Worm (Caenorhabditis elegans) whole organism, young adult: ENCODE results near the gene prk-2.
A peak's percentile ranks its signal among the peaks of the same experiment; 100 is the strongest.

ENCODE experiments used
- B0019.2 ChIP-seq: fragments of 200-800 bp; sonication (Bioruptor generic); conservative IDR thresholded peaks from 2 replicates; pipeline ENCODE4 v1.3.6; 2022; ENCODE audit warnings: missing genetic modification reagents, missing genetic modification characterization, missing compliant biosample characterization
- D2030.7 ChIP-seq: fragments of 200-800 bp; sonication (Bioruptor generic); IDR thresholded peaks from 2 replicates; pipeline ENCODE4 v1.3.6; 2022; ENCODE audit warnings: missing genetic modification reagents, missing genetic modification characterization, missing compliant biosample characterization
- F23B12.7 ChIP-seq: sonication (generic microtip); optimal IDR thresholded peaks from 2 replicates; lab custom pipeline; 2017; ENCODE audit warnings: missing genetic modification characterization, mild to moderate bottlenecking, missing compliant biosample characterization, antibody characterized with exemption, moderate library complexity; ENCODE audit not compliant: insufficient read depth
- F49E8.2 ChIP-seq: sonication (generic microtip); optimal IDR thresholded peaks from 3 replicates; lab custom pipeline; 2017; ENCODE audit warnings: missing genetic modification characterization, mild to moderate bottlenecking, missing compliant biosample characterization, antibody characterized with exemption, moderate library complexity; ENCODE audit not compliant: insufficient read depth
- F52B5.7 ChIP-seq: sonication (generic microtip); optimal IDR thresholded peaks from 2 replicates; lab custom pipeline; 2016; ENCODE audit warnings: mild to moderate bottlenecking, missing genetic modification characterization, missing compliant biosample characterization
- T26A5.8 ChIP-seq: sonication (generic microtip); optimal IDR thresholded peaks from 2 replicates; lab custom pipeline; 2016; ENCODE audit warnings: missing genetic modification characterization, missing compliant biosample characterization
- Y53G8AR.9 ChIP-seq: fragments of 200-800 bp; sonication (Bioruptor generic); conservative IDR thresholded peaks from 2 replicates; pipeline ENCODE4 v1.3.6; 2022; ENCODE audit warnings: missing genetic modification reagents, missing genetic modification characterization, missing compliant biosample characterization
- Y95B8A.8 ChIP-seq: fragments of 200-800 bp; sonication (Bioruptor generic); IDR thresholded peaks from 2 replicates; pipeline ENCODE4 v1.3.6; 2022; ENCODE audit warnings: missing genetic modification reagents, missing genetic modification characterization, missing compliant biosample characterization
- atf-7 ChIP-seq: sonication (generic microtip); optimal IDR thresholded peaks from 2 replicates; lab custom pipeline; 2017; ENCODE audit warnings: mild to moderate bottlenecking, missing genetic modification characterization, missing compliant biosample characterization
- athp-1 ChIP-seq: sonication (generic microtip); optimal IDR thresholded peaks from 2 replicates; lab custom pipeline; 2017; ENCODE audit warnings: mild to moderate bottlenecking, missing genetic modification characterization, missing compliant biosample characterization
- attf-5 ChIP-seq: fragments of 200-800 bp; sonication (Bioruptor generic); optimal IDR thresholded peaks from 2 replicates; lab custom pipeline; 2018; ENCODE audit warnings: mild to moderate bottlenecking, missing genetic modification characterization, missing compliant biosample characterization
- bed-2 ChIP-seq: fragments of 200-800 bp; sonication (Bioruptor generic); IDR thresholded peaks from 2 replicates; pipeline ENCODE4 v1.3.6; 2022; ENCODE audit warnings: missing genetic modification reagents, missing genetic modification characterization, missing compliant biosample characterization
- ceh-58 ChIP-seq: fragments of 200-800 bp; sonication (Bioruptor generic); IDR thresholded peaks from 2 replicates; pipeline ENCODE4 v1.3.6; 2022; ENCODE audit warnings: missing genetic modification characterization, missing compliant biosample characterization
- ceh-91 ChIP-seq: fragments of 200-800 bp; sonication (Bioruptor generic); IDR thresholded peaks from 2 replicates; pipeline ENCODE4 v1.3.6; 2022; ENCODE audit warnings: missing genetic modification reagents, missing genetic modification characterization, missing compliant biosample characterization
- dpl-1 ChIP-seq: fragments of 150-350 bp; optimal IDR thresholded peaks from 2 replicates; lab custom pipeline; 2014; ENCODE audit warnings: missing biosample characterization, missing genetic modification reagents, missing genetic modification characterization
- efl-1 ChIP-seq: fragments of 150-350 bp; optimal IDR thresholded peaks from 2 replicates; lab custom pipeline; 2014; ENCODE audit warnings: missing biosample characterization, missing genetic modification reagents, missing genetic modification characterization
- egrh-3 ChIP-seq: fragments of 200-800 bp; sonication (Bioruptor generic); IDR thresholded peaks from 2 replicates; pipeline ENCODE4 v1.3.6; 2022; ENCODE audit warnings: missing genetic modification reagents, missing genetic modification characterization, missing compliant biosample characterization
- hmg-1.2 ChIP-seq: fragments of 200-800 bp; sonication (Bioruptor generic); IDR thresholded peaks from 2 replicates; pipeline ENCODE4 v1.3.6; 2022; ENCODE audit warnings: missing genetic modification reagents, missing genetic modification characterization, missing compliant biosample characterization
- let-526 ChIP-seq: fragments of 200-800 bp; sonication (Bioruptor generic); IDR thresholded peaks from 2 replicates; pipeline ENCODE4 v1.3.6; 2022; ENCODE audit warnings: missing genetic modification reagents, missing genetic modification characterization, missing compliant biosample characterization
- let-607 ChIP-seq, 2 experiments: fragments of 200-800 bp in 1 of 2; sonication (Bioruptor generic) in 1 of 2; sonication (generic microtip) in 1 of 2; optimal IDR thresholded peaks; 2 replicates each; lab custom pipeline; 2016 to 2018; ENCODE audit warnings: mild to moderate bottlenecking in 2 of 2, missing compliant biosample characterization in 2 of 2, missing genetic modification characterization in 2 of 2, moderate library complexity in 2 of 2, missing genotype in 1 of 2
- lin-54 ChIP-seq: fragments of 200-800 bp; sonication (Bioruptor generic); optimal IDR thresholded peaks from 2 replicates; lab custom pipeline; 2018; ENCODE audit warnings: mild to moderate bottlenecking, missing genetic modification characterization, missing compliant biosample characterization
- lsl-1 ChIP-seq: fragments of 200-800 bp; sonication (Bioruptor generic); optimal IDR thresholded peaks from 2 replicates; lab custom pipeline; 2018; ENCODE audit warnings: mild to moderate bottlenecking, missing genetic modification characterization, moderate library complexity, missing compliant biosample characterization
- madf-3 ChIP-seq: fragments of 200-800 bp; sonication (Bioruptor generic); IDR thresholded peaks from 2 replicates; pipeline ENCODE4 v1.3.6; 2022; ENCODE audit warnings: missing genetic modification reagents, missing genetic modification characterization, missing compliant biosample characterization
- madf-6 ChIP-seq: fragments of 200-800 bp; sonication (Bioruptor generic); IDR thresholded peaks from 2 replicates; pipeline ENCODE4 v1.3.6; 2022; ENCODE audit warnings: missing genetic modification reagents, missing genetic modification characterization, missing compliant biosample characterization
- madf-8 ChIP-seq: fragments of 200-800 bp; sonication (Bioruptor generic); conservative IDR thresholded peaks from 2 replicates; pipeline ENCODE4 v1.3.6; 2022; ENCODE audit warnings: missing genetic modification reagents, missing genetic modification characterization, missing compliant biosample characterization
- mxl-1 ChIP-seq: sonication (generic microtip); optimal IDR thresholded peaks from 2 replicates; lab custom pipeline; 2016; ENCODE audit warnings: missing genetic modification characterization, missing compliant biosample characterization
- nfyb-1 ChIP-seq: fragments of 200-800 bp; sonication (Bioruptor generic); IDR thresholded peaks from 2 replicates; pipeline ENCODE4 v1.3.6; 2022; ENCODE audit warnings: missing genetic modification reagents, missing genetic modification characterization, missing compliant biosample characterization
- nhr-80 ChIP-seq: sonication (generic microtip); optimal IDR thresholded peaks from 2 replicates; lab custom pipeline; 2016; ENCODE audit warnings: missing genetic modification characterization, missing compliant biosample characterization
- repo-1 ChIP-seq: sonication (generic microtip); optimal IDR thresholded peaks from 2 replicates; lab custom pipeline; 2017; ENCODE audit warnings: mild to moderate bottlenecking, missing genetic modification characterization, missing compliant biosample characterization
- snpc-1.1 ChIP-seq: sonication (generic microtip); optimal IDR thresholded peaks from 2 replicates; lab custom pipeline; 2017; ENCODE audit warnings: missing genetic modification characterization, mild to moderate bottlenecking, missing compliant biosample characterization, antibody characterized with exemption, moderate library complexity, missing genotype, missing genetic modification reagents; ENCODE audit not compliant: insufficient read depth
- snpc-1.3 ChIP-seq: sonication (generic microtip); optimal IDR thresholded peaks from 2 replicates; lab custom pipeline; 2017; ENCODE audit warnings: missing genetic modification characterization, mild to moderate bottlenecking, missing compliant biosample characterization, antibody characterized with exemption, moderate library complexity, missing genotype, missing genetic modification reagents; ENCODE audit not compliant: insufficient read depth
- somi-1 ChIP-seq: fragments of 200-800 bp; sonication (Bioruptor generic); optimal IDR thresholded peaks from 2 replicates; lab custom pipeline; 2018; ENCODE audit warnings: mild to moderate bottlenecking, missing genetic modification characterization, missing compliant biosample characterization
- sptf-2 ChIP-seq: fragments of 200-800 bp; sonication (Bioruptor generic); optimal IDR thresholded peaks from 2 replicates; lab custom pipeline; 2018; ENCODE audit warnings: mild to moderate bottlenecking, missing genetic modification characterization, missing compliant biosample characterization
- tbp1 ChIP-seq: fragments of 200-800 bp; sonication (Bioruptor generic); optimal IDR thresholded peaks from 2 replicates; lab custom pipeline; 2018; ENCODE audit warnings: mild to moderate bottlenecking, missing genetic modification characterization, missing compliant biosample characterization
- tbx-9 ChIP-seq: sonication (generic microtip); optimal IDR thresholded peaks from 2 replicates; lab custom pipeline; 2016; ENCODE audit warnings: borderline replicate concordance, missing genetic modification characterization, inconsistent platforms, missing compliant biosample characterization
- unc-62 ChIP-seq: fragments of 150-350 bp; optimal IDR thresholded peaks from 2 replicates; lab custom pipeline; 2014; ENCODE audit warnings: missing biosample characterization, missing genetic modification reagents, missing genetic modification characterization
- ztf-18 ChIP-seq: sonication (generic microtip); optimal IDR thresholded peaks from 2 replicates; lab custom pipeline; 2016; ENCODE audit warnings: missing genotype, mild to moderate bottlenecking, missing genetic modification characterization, missing compliant biosample characterization

The prk-2 gene

DNA sequence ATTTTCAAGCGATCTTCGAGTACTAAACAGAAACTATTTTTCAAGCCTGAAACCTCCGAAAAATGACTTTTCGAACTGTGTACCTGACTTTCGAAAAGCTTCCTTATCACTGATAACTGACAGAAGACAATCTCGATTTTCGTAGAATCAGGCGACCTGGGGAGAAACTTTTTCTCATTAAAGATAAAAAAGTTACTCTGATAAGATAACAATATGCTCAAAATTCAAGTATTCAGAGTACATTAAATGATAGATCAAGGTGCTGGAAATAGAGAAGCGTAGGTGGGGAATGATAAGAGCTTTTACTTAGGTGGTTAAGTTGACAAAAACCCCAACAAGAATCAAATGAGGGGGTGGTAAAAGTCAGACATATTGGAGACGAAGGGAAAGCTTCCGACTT lies at the start of gene prk-2:
Gene prk-2, minus strand, starts transcription at position 156 of the 400 bp plus-strand sequence.
- TF ChIP-seq atf-7 (tag; lab: Kevin White, UChicago) (peak; percentile 13), snpc-1.3 (tag; lab: Kevin White, UChicago) (no peak), nhr-80 (tag; lab: Kevin White, UChicago) (peak; percentile 90)

DNA sequence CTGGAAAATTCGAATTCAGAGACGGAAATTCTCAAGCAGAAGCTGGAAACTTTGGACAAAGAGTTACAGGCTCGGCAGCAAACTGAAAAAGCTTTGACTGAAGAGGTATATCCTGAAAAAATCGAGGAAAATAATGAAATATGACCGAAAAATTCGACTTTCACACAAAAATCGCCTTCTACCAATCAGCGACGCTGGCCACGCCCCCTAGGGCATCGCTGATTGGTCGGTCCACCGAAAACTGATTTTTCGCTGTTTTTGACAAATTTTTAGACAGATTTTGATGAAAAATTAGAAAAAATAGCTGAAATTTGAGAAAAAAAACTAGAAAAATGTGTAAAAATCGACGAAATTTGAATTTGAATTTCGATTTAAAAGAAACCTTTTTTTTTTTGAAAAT lies 48.9 kb upstream of the prk-2 start:
- TF ChIP-seq unc-62 (GFP tag; lab: Kevin White, UChicago) (no peak), nfyb-1 (peak; percentile 80)

DNA sequence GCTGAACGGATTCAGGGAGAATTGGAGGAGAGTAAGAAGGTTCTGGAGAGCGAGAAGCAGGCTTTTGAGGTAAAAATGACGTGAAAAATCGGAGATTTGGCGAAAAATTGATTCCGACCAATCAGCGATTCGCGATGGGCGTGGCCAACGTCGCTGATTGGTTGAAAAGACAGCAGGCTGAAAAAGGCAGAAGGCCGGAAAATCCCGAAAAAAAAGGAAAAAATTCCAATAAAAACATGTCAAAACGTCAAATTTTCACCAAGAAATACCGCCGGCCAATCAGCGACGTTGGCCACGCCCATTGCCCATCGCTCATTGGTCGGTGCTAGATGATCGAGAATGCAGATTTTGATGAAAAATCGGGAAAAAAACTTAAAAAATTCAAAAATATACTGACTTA lies 47.4 kb upstream of the prk-2 start:
- no peak for TF ChIP-seq bed-2 (GFP tag; lab: Robert Waterston, UW)
- peak; percentile 74 for TF ChIP-seq nfyb-1
- TF ChIP-seq madf-3: no peak

DNA sequence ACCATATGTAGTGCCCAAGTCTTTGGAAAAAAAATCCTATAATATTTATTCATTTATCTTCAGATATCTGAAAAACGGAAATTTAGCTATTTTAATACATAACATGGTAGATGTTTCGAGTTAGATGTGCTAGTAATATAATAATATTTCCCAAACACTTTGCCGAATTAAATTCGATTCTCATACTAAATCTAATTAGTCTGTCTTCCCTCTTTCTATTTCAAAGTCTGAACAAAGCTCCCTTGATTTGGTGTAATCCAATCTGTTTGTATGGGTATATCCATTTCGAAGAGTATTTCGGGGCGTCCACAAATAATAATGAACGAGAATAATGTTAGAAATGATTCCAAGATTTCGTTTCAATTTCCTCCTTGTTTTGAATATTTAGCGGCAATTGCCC lies 44.4 kb upstream of the prk-2 start:
- TF ChIP-seq F52B5.7 (tag; lab: Kevin White, UChicago) (no peak), T26A5.8 (no peak), egrh-3 (GFP tag; lab: Robert Waterston, UW) (no peak), somi-1 (GFP tag; lab: Kevin White, UChicago) (no peak), Y53G8AR.9 (GFP tag; lab: Robert Waterston, UW) (no peak), Y95B8A.8 (GFP tag; lab: Robert Waterston, UW) (no peak), athp-1 (tag; lab: Kevin White, UChicago) (no peak), unc-62 (GFP tag; lab: Kevin White, UChicago) (no peak), lin-54 (GFP tag; lab: Kevin White, UChicago) (no peak), atf-7 (tag; lab: Kevin White, UChicago) (no peak), sptf-2 (GFP tag; lab: Kevin White, UChicago) (no peak), bed-2 (GFP tag; lab: Robert Waterston, UW) (no peak), mxl-1 (tag; lab: Kevin White, UChicago) (no peak)

DNA sequence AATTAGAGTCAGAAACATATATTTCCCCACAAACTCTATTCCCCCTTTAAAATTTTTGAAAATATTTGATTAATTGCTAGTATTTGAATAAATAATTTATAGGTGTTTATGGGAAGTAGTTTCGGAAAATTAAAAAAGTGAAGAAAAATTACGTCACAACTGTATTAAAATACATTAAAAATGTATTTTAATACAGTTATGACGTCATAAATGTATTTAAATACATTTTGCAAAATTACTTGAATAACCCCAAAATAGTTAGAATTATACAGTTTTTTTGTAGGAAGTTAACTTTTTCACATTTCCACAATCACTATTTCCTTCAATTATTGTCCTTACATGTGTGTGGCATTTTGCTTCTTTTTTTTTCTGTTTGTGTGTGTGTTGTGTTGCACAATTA lies 43.4 kb upstream of the prk-2 start:
- TF ChIP-seq efl-1 (no peak), let-526 (GFP tag; lab: Robert Waterston, UW) (no peak), snpc-1.1 (tag; lab: Kevin White, UChicago) (no peak)

DNA sequence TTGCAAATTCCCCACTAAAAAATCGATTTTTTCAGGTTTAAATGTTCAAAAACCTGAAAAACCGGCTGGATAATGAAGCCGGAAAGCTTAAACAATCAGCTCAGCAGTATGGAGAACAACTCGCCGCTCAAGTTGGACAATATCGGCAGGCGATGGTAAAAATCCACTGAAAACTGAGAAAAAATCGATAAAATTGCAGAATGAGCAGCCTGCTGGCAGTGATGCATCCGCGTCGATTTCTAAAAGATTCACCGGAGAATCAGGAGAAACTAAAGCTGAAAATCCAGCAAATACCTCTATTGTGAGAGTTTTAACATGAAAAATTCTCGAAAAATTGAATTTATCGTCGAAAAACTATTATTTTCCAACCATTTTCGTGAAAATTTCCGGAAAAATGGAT lies 35.5 kb upstream of the prk-2 start, which contains the start of gene golg-4:
Gene golg-4, plus strand, starts transcription at position 34 of the 400 bp plus-strand sequence.
- no peak for TF ChIP-seq ceh-58 (GFP tag; lab: Robert Waterston, UW)
- TF ChIP-seq repo-1 (tag; lab: Kevin White, UChicago): peak; percentile 14

DNA sequence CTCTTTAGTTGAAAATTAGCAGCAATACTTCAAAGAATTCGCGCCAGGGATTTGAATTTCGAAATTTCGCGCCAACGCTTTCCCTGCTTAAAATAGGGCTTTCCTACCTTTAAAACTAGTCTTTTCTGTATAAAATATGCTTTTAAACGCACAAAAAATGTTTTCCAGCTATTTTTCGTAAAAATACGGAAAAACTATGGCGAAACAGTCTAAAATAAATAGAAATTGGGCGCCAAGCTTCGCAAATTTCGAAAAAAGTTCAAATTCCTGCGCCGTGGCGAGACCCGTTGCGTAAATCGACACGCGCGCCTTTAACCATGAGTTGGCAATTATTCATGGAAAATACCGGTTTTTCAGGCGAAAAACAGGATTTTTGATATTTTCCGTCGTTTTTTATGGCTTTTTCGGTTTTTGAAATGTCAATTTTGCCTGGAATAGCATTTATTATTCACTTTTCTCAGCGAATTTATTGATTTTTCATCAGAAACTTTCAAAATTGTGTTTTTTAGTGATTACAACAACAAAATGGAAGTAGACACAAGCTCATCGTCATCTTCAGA lies 34.4 kb upstream of the prk-2 start, which contains the start of the genes npp-9 and F59A2.5:
Gene npp-9, minus strand, starts transcription at position 126 of the 560 bp plus-strand sequence.
Gene F59A2.5, plus strand, starts transcription at position 510 of the 560 bp plus-strand sequence.
- TF ChIP-seq B0019.2 (0 out of 2 replicates have a peak, but pooled peaks have one; percentile 35), mxl-1 (tag; lab: Kevin White, UChicago) (no peak), tbp1 (GFP tag; lab: Kevin White, UChicago) (peak; percentile 41), F49E8.2 (peak; percentile 55), dpl-1 (GFP tag; lab: Kevin White, UChicago) (peak; percentile 83), madf-6 (GFP tag; lab: Robert Waterston, UW) (peak; percentile 91), F23B12.7 (tag; lab: Kevin White, UChicago) (peak; percentile 14), ztf-18 (tag; lab: Kevin White, UChicago) (peak; percentile 11), madf-8 (peak; percentile 81), let-607 (tag; optimal IDR thresholded peaks at IDR 0.05; lab: Kevin White, UChicago) (peak in 1 of 2 experiments; percentile 84), attf-5 (GFP tag; lab: Kevin White, UChicago) (no peak), D2030.7 (GFP tag; lab: Robert Waterston, UW) (peak; percentile 82), hmg-1.2 (GFP tag; lab: Robert Waterston, UW) (peak; percentile 34; the same call in 1 of the 2 replicates), lsl-1 (GFP tag; lab: Kevin White, UChicago) (peak; percentile 77), ceh-91 (GFP tag; lab: Robert Waterston, UW) (peak; percentile 83), tbx-9 (tag; lab: Kevin White, UChicago) (no peak), Y95B8A.8 (GFP tag; lab: Robert Waterston, UW) (0 out of 2 replicates have a peak, but pooled peaks have one; percentile 37)
